3 fruit fly cellular contexts compared by ENCODE assay signal in genomic region chr2L:19111729-19112128, dm6.
A peak's percentile ranks its signal among the peaks of the same experiment; 100 is the strongest.
TF ChIP-seq lines count a peak whose summit lies in the region.

No protein-coding gene starts in this region.

- TF ChIP-seq CTCF in whole organism, embryonic (GFP tag; optimal IDR thresholded peaks at IDR 0.05; lab: Kevin White, UChicago): no peak

TF ChIP-seq in whole organism, embryonic, 481 proteins besides CTCF, POLR2A, EP300 and RAD21:
- TF ChIP-seq HLH4C (GFP tag; IDR thresholded peaks at IDR 0.05; lab: Robert Waterston, UW; ENCODE audit: partially characterized antibody): no peak
- no peak for TF ChIP-seq Tbp (GFP tag; optimal IDR thresholded peaks at IDR 0.05; lab: Kevin White, UChicago)
- no peak for TF ChIP-seq Doc2 (GFP tag; IDR thresholded peaks at IDR 0.05; lab: Robert Waterston, UW)
- no peak for TF ChIP-seq stwl (tag; optimal IDR thresholded peaks at IDR 0.05; lab: Kevin White, UChicago)
- no peak for TF ChIP-seq Nf-YB (GFP tag; optimal IDR thresholded peaks at IDR 0.05; lab: Kevin White, UChicago)
- TF ChIP-seq row (GFP tag; IDR thresholded peaks at IDR 0.05; lab: Robert Waterston, UW): peak; percentile 11; the same call in 1 of the 3 replicates
- TF ChIP-seq jumu (GFP tag; optimal IDR thresholded peaks at IDR 0.05; lab: Kevin White, UChicago): no peak
- TF ChIP-seq prd (optimal IDR thresholded peaks at IDR 0.05; lab: Kevin White, UChicago): no peak
- no peak for TF ChIP-seq prd (GFP tag; IDR thresholded peaks at IDR 0.05; lab: Robert Waterston, UW)
- no peak for TF ChIP-seq Bteb2 (GFP tag; optimal IDR thresholded peaks at IDR 0.05; lab: Kevin White, UChicago)
- 0 out of 3 replicates have a peak, but pooled peaks have one; percentile 13 for TF ChIP-seq ken (GFP tag; IDR thresholded peaks at IDR 0.05; lab: Robert Waterston, UW)
- no peak for TF ChIP-seq Hmr (GFP tag; optimal IDR thresholded peaks at IDR 0.05; lab: Kevin White, UChicago)
- TF ChIP-seq wek (GFP tag; optimal IDR thresholded peaks at IDR 0.05; lab: Kevin White, UChicago): no peak
- TF ChIP-seq CG42726 (GFP tag; IDR thresholded peaks at IDR 0.05; lab: Robert Waterston, UW; ENCODE audit: partially characterized antibody): no peak
- TF ChIP-seq lov (optimal IDR thresholded peaks at IDR 0.05; lab: Kevin White, UChicago): no peak
- TF ChIP-seq lov (GFP tag; IDR thresholded peaks at IDR 0.05; lab: Robert Waterston, UW): no peak
- TF ChIP-seq Sry-β (GFP tag; optimal IDR thresholded peaks at IDR 0.05; lab: Kevin White, UChicago): peak; percentile 75

TF ChIP-seq in whole organism, prepupa, 60 proteins besides CTCF, POLR2A, EP300 and RAD21:
- peak; percentile 22; the same call in 1 of the 2 replicates for TF ChIP-seq CG15336 (GFP tag; IDR thresholded peaks at IDR 0.05; lab: Robert Waterston, UW)
- TF ChIP-seq Lpt (GFP tag; optimal IDR thresholded peaks at IDR 0.05; lab: Kevin White, UChicago): peak; percentile 16
- TF ChIP-seq CG6808 (GFP tag; optimal IDR thresholded peaks at IDR 0.05; lab: Kevin White, UChicago): no peak
- TF ChIP-seq CG1621 (tag; optimal IDR thresholded peaks at IDR 0.05; lab: Kevin White, UChicago): peak; percentile 8
- no peak for TF ChIP-seq Eip75B (GFP tag; optimal IDR thresholded peaks at IDR 0.05; lab: Kevin White, UChicago)
- peak; percentile 55 for TF ChIP-seq CG8119 (GFP tag; IDR thresholded peaks at IDR 0.05; lab: Robert Waterston, UW)
- TF ChIP-seq achi (GFP tag; optimal IDR thresholded peaks at IDR 0.05; lab: Kevin White, UChicago): no peak
- TF ChIP-seq dsx (GFP tag; optimal IDR thresholded peaks at IDR 0.05; lab: Kevin White, UChicago; ENCODE audit: poor library complexity, severe bottlenecking): peak; percentile 84
- no peak for TF ChIP-seq CG7368 (GFP tag; optimal IDR thresholded peaks at IDR 0.05; lab: Kevin White, UChicago)
- TF ChIP-seq CG6163 (GFP tag; IDR thresholded peaks at IDR 0.05; lab: Robert Waterston, UW): peak; percentile 53; the same call in 2 of the 3 replicates
- peak; percentile 11 for TF ChIP-seq fkh (GFP tag; optimal IDR thresholded peaks at IDR 0.05; lab: Kevin White, UChicago)

TF ChIP-seq in whole organism, pupa, 21 proteins besides CTCF, POLR2A, EP300 and RAD21:
- TF ChIP-seq Pif1B (GFP tag; optimal IDR thresholded peaks at IDR 0.05; lab: Kevin White, UChicago): no peak
- no peak for TF ChIP-seq Pif1A (GFP tag; optimal IDR thresholded peaks at IDR 0.05; lab: Kevin White, UChicago)
- no peak for TF ChIP-seq CG4496 (GFP tag; IDR thresholded peaks at IDR 0.05; lab: Robert Waterston, UW)
- no peak for TF ChIP-seq CG10348 (GFP tag; IDR thresholded peaks at IDR 0.05; lab: Robert Waterston, UW)
- TF ChIP-seq Ets98B (GFP tag; IDR thresholded peaks at IDR 0.05; lab: Robert Waterston, UW): peak; percentile 38
- TF ChIP-seq CG34367 (tag; optimal IDR thresholded peaks at IDR 0.05; lab: Kevin White, UChicago): peak; percentile 10
- no peak for TF ChIP-seq D1 (tag; optimal IDR thresholded peaks at IDR 0.05; lab: Kevin White, UChicago)
- no peak for TF ChIP-seq CG8301 (tag; optimal IDR thresholded peaks at IDR 0.05; lab: Kevin White, UChicago)
- no peak for TF ChIP-seq CG15710 (tag; optimal IDR thresholded peaks at IDR 0.05; lab: Kevin White, UChicago)
- no peak for TF ChIP-seq CG14655 (GFP tag; optimal IDR thresholded peaks at IDR 0.05; lab: Kevin White, UChicago)
- TF ChIP-seq CG13204 (GFP tag; optimal IDR thresholded peaks at IDR 0.05; lab: Kevin White, UChicago): no peak

Comparison
In these comparisons a context has a peak if more than half of its experiments do, and no peak if none do; other contexts are left out.
1. Of the 7 proteins assayed by ChIP-seq in both whole organism, embryonic and whole organism, prepupa: peak only in whole organism, embryonic: none; only in whole organism, prepupa: Lpt; in both: none; in neither: 6.